Fruit fly (Drosophila melanogaster) whole organism: ENCODE data around the gene CG14219.

Experiments
- CG8478 ChIP-seq: fragments of >200 bp; optimal IDR thresholded peaks from 2 replicates; lab custom pipeline; 2018; ENCODE audit warnings: inconsistent platforms
- Dll ChIP-seq: fragments of >200 bp; optimal IDR thresholded peaks from 2 replicates; lab custom pipeline; 2017
- EcR ChIP-seq, 2 experiments: fragments of >200 bp; optimal IDR thresholded peaks; 2 replicates each; lab custom pipeline; 2017; ENCODE audit warnings: missing biosample characterization in 2 of 2, missing genetic modification characterization in 2 of 2, missing genetic modification reagents in 2 of 2
- pan ChIP-seq: fragments of >200 bp; optimal IDR thresholded peaks from 2 replicates; lab custom pipeline; 2017
- psq ChIP-seq: fragments of >200 bp; optimal IDR thresholded peaks from 2 replicates; lab custom pipeline; 2017
- usp ChIP-seq: fragments of >200 bp; optimal IDR thresholded peaks from 2 replicates; lab custom pipeline; 2017; ENCODE audit warnings: missing biosample characterization, missing genetic modification characterization, mixed read lengths

The CG14219 gene

dm6 chrX:19611226-19611625 is 21.3 kb upstream of the CG14219 start, which contains the start of the genes Shawn and Tyler:
TSS of gene Shawn (plus strand) at chrX:19611526.
TSS of gene Tyler (plus strand) at chrX:19611526.
- TF ChIP-seq CG8478 (lab: Kevin White, UChicago) (no peak), psq (lab: Kevin White, UChicago) (no peak), pan (lab: Kevin White, UChicago) (no peak)

dm6 chrX:19608042-19608609 is 18.2 kb upstream of the CG14219 start:
- TF ChIP-seq Dll (lab: Kevin White, UChicago): no peak
- no peak for TF ChIP-seq psq (lab: Kevin White, UChicago)
- TF ChIP-seq EcR (GFP tag; optimal IDR thresholded peaks at IDR 0.05; lab: Kevin White, UChicago): no peak
- no peak for TF ChIP-seq pan (lab: Kevin White, UChicago)
- no peak for TF ChIP-seq usp (GFP tag; lab: Kevin White, UChicago)
- TF ChIP-seq CG8478 (lab: Kevin White, UChicago): no peak

- TF ChIP-seq CG8478 (lab: Kevin White, UChicago) (no peak), psq (lab: Kevin White, UChicago) (no peak), usp (GFP tag; lab: Kevin White, UChicago) (no peak), pan (lab: Kevin White, UChicago) (no peak), Dll (lab: Kevin White, UChicago) (no peak), EcR (GFP tag; optimal IDR thresholded peaks at IDR 0.05; lab: Kevin White, UChicago) (no peak)
These were observed 17.0 kb upstream of the CG14219 start for dm6 chrX:19606971-19607370.

dm6 chrX:19606558-19606957 is 16.6 kb upstream of the CG14219 start:
- no peak for TF ChIP-seq EcR (GFP tag; optimal IDR thresholded peaks at IDR 0.05; lab: Kevin White, UChicago)
- no peak for TF ChIP-seq CG8478 (lab: Kevin White, UChicago)
- TF ChIP-seq pan (lab: Kevin White, UChicago): no peak
- TF ChIP-seq usp (GFP tag; lab: Kevin White, UChicago): no peak
- no peak for TF ChIP-seq psq (lab: Kevin White, UChicago)
- TF ChIP-seq Dll (lab: Kevin White, UChicago): no peak

- TF ChIP-seq CG8478 (lab: Kevin White, UChicago) (no peak), EcR (GFP tag; optimal IDR thresholded peaks at IDR 0.05; lab: Kevin White, UChicago) (no peak), pan (lab: Kevin White, UChicago) (no peak), usp (GFP tag; lab: Kevin White, UChicago) (no peak), psq (lab: Kevin White, UChicago) (no peak), Dll (lab: Kevin White, UChicago) (no peak)
These were observed 15.9 kb upstream of the CG14219 start for dm6 chrX:19605915-19606314.

- TF ChIP-seq EcR (GFP tag; optimal IDR thresholded peaks at IDR 0.05; lab: Kevin White, UChicago): no peak
- TF ChIP-seq pan (lab: Kevin White, UChicago): no peak
- TF ChIP-seq psq (lab: Kevin White, UChicago): no peak
- TF ChIP-seq usp (GFP tag; lab: Kevin White, UChicago): no peak
- TF ChIP-seq Dll (lab: Kevin White, UChicago): no peak
- TF ChIP-seq CG8478 (lab: Kevin White, UChicago): no peak
These were observed 15.0 kb upstream of the CG14219 start, which contains the start of gene CG14207 for dm6 chrX:19604997-19605396. TSS of gene CG14207 (plus strand) at chrX:19605199.

- TF ChIP-seq Dll (lab: Kevin White, UChicago) (no peak), CG8478 (lab: Kevin White, UChicago) (no peak)
These were observed 14.0 kb upstream of the CG14219 start for dm6 chrX:19603953-19604352.

dm6 chrX:19602483-19602882 is 12.5 kb upstream of the CG14219 start:
- TF ChIP-seq EcR (GFP tag; optimal IDR thresholded peaks at IDR 0.05; lab: Kevin White, UChicago): no peak
- TF ChIP-seq Dll (lab: Kevin White, UChicago): no peak
- no peak for TF ChIP-seq usp (GFP tag; lab: Kevin White, UChicago)
- TF ChIP-seq psq (lab: Kevin White, UChicago): no peak
- TF ChIP-seq pan (lab: Kevin White, UChicago): no peak
- TF ChIP-seq CG8478 (lab: Kevin White, UChicago): no peak

- TF ChIP-seq EcR (GFP tag; optimal IDR thresholded peaks at IDR 0.05; lab: Kevin White, UChicago) (no peak), usp (GFP tag; lab: Kevin White, UChicago) (no peak), Dll (lab: Kevin White, UChicago) (no peak), psq (lab: Kevin White, UChicago) (no peak)
These were observed 11.7 kb upstream of the CG14219 start, which contains the start of gene CG14220 for dm6 chrX:19601644-19602043. TSS of gene CG14220 (minus strand) at chrX:19601851.

dm6 chrX:19598503-19598902 is 8.5 kb upstream of the CG14219 start:
- no peak for TF ChIP-seq pan (lab: Kevin White, UChicago)
- TF ChIP-seq EcR (GFP tag; optimal IDR thresholded peaks at IDR 0.05; lab: Kevin White, UChicago): no peak
- TF ChIP-seq usp (GFP tag; lab: Kevin White, UChicago): no peak
- no peak for TF ChIP-seq psq (lab: Kevin White, UChicago)
- TF ChIP-seq CG8478 (lab: Kevin White, UChicago): no peak
- TF ChIP-seq Dll (lab: Kevin White, UChicago): no peak

dm6 chrX:19597684-19598363 is 7.9 kb upstream of the CG14219 start, which contains the start of gene RpS10b:
TSS of gene RpS10b (plus strand) at chrX:19598031.
- TF ChIP-seq usp (GFP tag; lab: Kevin White, UChicago) (no peak), Dll (lab: Kevin White, UChicago) (no peak), CG8478 (lab: Kevin White, UChicago) (no peak), EcR (GFP tag; optimal IDR thresholded peaks at IDR 0.05; lab: Kevin White, UChicago) (no peak), pan (lab: Kevin White, UChicago) (no peak), psq (lab: Kevin White, UChicago) (no peak)
